Worm (Caenorhabditis elegans) whole organism, young adult: ENCODE data around the gene F46H5.3.

Experiments
- F22D6.2 ChIP-seq: sonication (generic microtip); optimal IDR thresholded peaks from 2 replicates; lab custom pipeline; 2016; ENCODE audit warnings: mild to moderate bottlenecking, missing genetic modification characterization, missing compliant biosample characterization
- tbp1 ChIP-seq: fragments of 200-800 bp; sonication (Bioruptor generic); optimal IDR thresholded peaks from 2 replicates; lab custom pipeline; 2018; ENCODE audit warnings: mild to moderate bottlenecking, missing genetic modification characterization, missing compliant biosample characterization
- ztf-3 ChIP-seq: fragments of 200-800 bp; sonication (Bioruptor generic); optimal IDR thresholded peaks from 2 replicates; lab custom pipeline; 2018; ENCODE audit warnings: mild to moderate bottlenecking, missing genetic modification characterization, missing compliant biosample characterization

ce11 chrX:7234723-7235203 lies 3.7 kb downstream of the F46H5.3 start:
- TF ChIP-seq F22D6.2 (tag; lab: Kevin White, UChicago) (no peak), tbp1 (GFP tag; lab: Kevin White, UChicago) (no peak), ztf-3 (no peak)
